Worm (Caenorhabditis elegans) whole organism, L2 larva: Measurements from ENCODE around the gene col-89.
"Not testable (repeated sequence)": the region's sequence is repeated elsewhere in the genome, so short reads cannot be mapped to it uniquely, and the experiment has no call there.

Experiments used
- nhr-25 ChIP-seq: fragments of 150-350 bp; sonication (generic microtip); optimal IDR thresholded peaks from 3 replicates; lab custom pipeline; 2014; ENCODE audit warnings: missing biosample characterization, missing genetic modification characterization
- snpc-4 ChIP-seq: fragments of 150-350 bp; optimal IDR thresholded peaks from 2 replicates; lab custom pipeline; 2014; ENCODE audit warnings: missing biosample characterization, missing genetic modification characterization
- ztf-11 ChIP-seq: sonication (generic microtip); optimal IDR thresholded peaks from 2 replicates; lab custom pipeline; 2017; ENCODE audit warnings: missing biosample characterization, missing genetic modification characterization

- not testable (repeated sequence) for TF ChIP-seq snpc-4; nhr-25; ztf-11 (tag; lab: Kevin White, UChicago)
Observed at ce11 chrIII:4742620-4743019, 5.3 kb upstream of the col-89 start, which contains the start of gene twk-6.
